Fruit fly (Drosophila melanogaster) whole organism, prepupa: ENCODE data around the gene CG31663.

Experiments used
- Blimp-1 ChIP-seq: fragments of 200-800 bp; sonication (Bioruptor generic); optimal IDR thresholded peaks from 3 replicates; lab custom pipeline; 2017; ENCODE audit warnings: missing biosample characterization, missing genetic modification characterization, mild to moderate bottlenecking, moderate library complexity, missing genetic modification reagents
- CG11902 ChIP-seq: fragments of 200-800 bp; sonication (Bioruptor generic); optimal IDR thresholded peaks from 3 replicates; lab custom pipeline; 2016; ENCODE audit warnings: missing biosample characterization, missing genetic modification characterization
- CG4318 ChIP-seq: fragments of 200-800 bp; sonication (Bioruptor generic); optimal IDR thresholded peaks from 3 replicates; lab custom pipeline; 2017; ENCODE audit warnings: missing biosample characterization, mild to moderate bottlenecking, missing genetic modification characterization
- CG6854 ChIP-seq: fragments of 200-800 bp; sonication (Bioruptor generic); optimal IDR thresholded peaks from 2 replicates; lab custom pipeline; 2017; ENCODE audit warnings: missing biosample characterization, mild to moderate bottlenecking, missing genetic modification characterization
- OdsH ChIP-seq: fragments of 200-800 bp; sonication (Bioruptor generic); optimal IDR thresholded peaks from 3 replicates; lab custom pipeline; 2016; ENCODE audit warnings: missing biosample characterization, missing genetic modification characterization
- salr ChIP-seq, 2 experiments: fragments of 200-800 bp; sonication (Bioruptor generic); optimal IDR thresholded peaks; 3 replicates each; lab custom pipeline; 2016 to 2018; ENCODE audit warnings: missing biosample characterization in 2 of 2, missing genetic modification characterization in 2 of 2, mild to moderate bottlenecking in 1 of 2

dm6 chr2L:1916461-1916860, 35.2 kb upstream of the CG31663 start:
- no peak for TF ChIP-seq Blimp-1
- TF ChIP-seq CG11902: no peak
- peak; percentile 56 for TF ChIP-seq CG4318 (GFP tag; lab: Kevin White, UChicago)
- peak; percentile 71 for TF ChIP-seq OdsH (GFP tag; lab: Kevin White, UChicago)
- no peak for TF ChIP-seq salr (GFP tag; optimal IDR thresholded peaks at IDR 0.05; lab: Kevin White, UChicago)
- TF ChIP-seq CG6854 (GFP tag; lab: Kevin White, UChicago): no peak
